Worm (Caenorhabditis elegans): ENCODE data around the gene gldi-7.

- TF ChIP-seq ama-1 (optimal IDR thresholded peaks at IDR 0.05), result no peak
- no peak for TF ChIP-seq ceh-36 (tag; optimal IDR thresholded peaks at IDR 0.05)
- no peak for TF ChIP-seq aly-1 (tag; optimal IDR thresholded peaks at IDR 0.05)
Observed at ce11 chrII:8508956-8509355, 22.1 kb downstream of the gldi-7 start, which contains the start of gene T13H5.1.

Data from whole organism, early embryonic.